Fruit fly (Drosophila melanogaster): Measurements from ENCODE around the gene Nmdmc.

Gene Nmdmc

dm6 chr3R:9047561-9048465 lies 2.5 kb downstream of the Nmdmc start, which contains the start of gene Rel (continued):
- TF ChIP-seq bab2 (GFP tag; optimal IDR thresholded peaks at IDR 0.05) (no peak), CG4617 (GFP tag; optimal IDR thresholded peaks at IDR 0.05; ENCODE audit: borderline replicate concordance) (peak; percentile 29)

- TF ChIP-seq Dp (GFP tag; optimal IDR thresholded peaks at IDR 0.05) = peak; percentile 24
- TF ChIP-seq en (GFP tag; optimal IDR thresholded peaks at IDR 0.05) = no peak
- peak; percentile 12 for TF ChIP-seq dm (GFP tag; optimal IDR thresholded peaks at IDR 0.05)
- peak; percentile 11 for TF ChIP-seq MESR4 (GFP tag; optimal IDR thresholded peaks at IDR 0.05)
- TF ChIP-seq CG15269 (tag; optimal IDR thresholded peaks at IDR 0.05) = no peak
- TF ChIP-seq nerfin-1 (tag; optimal IDR thresholded peaks at IDR 0.05) = peak; percentile 67
- TF ChIP-seq Elba2 (GFP tag; optimal IDR thresholded peaks at IDR 0.05) = peak; percentile 87
- no peak for TF ChIP-seq CG13894 (tag; optimal IDR thresholded peaks at IDR 0.05)
- TF ChIP-seq crp (GFP tag; optimal IDR thresholded peaks at IDR 0.05) = peak in 1 of 2 experiments; percentile 79
- peak; percentile 20 for TF ChIP-seq trem (tag; optimal IDR thresholded peaks at IDR 0.05)
Observed at dm6 chr3R:9046954-9047353, 3.4 kb downstream of the Nmdmc start.

dm6 chr3R:9045733-9046132 lies 4.6 kb downstream of the Nmdmc start:
- TF ChIP-seq CG8478 (optimal IDR thresholded peaks at IDR 0.05) (peak; percentile 14), Fer2 (tag; optimal IDR thresholded peaks at IDR 0.05) (no peak), Dbx (GFP tag; IDR thresholded peaks at IDR 0.05) (0 out of 3 replicates have a peak, but pooled peaks have one; percentile 20), CG18476 (GFP tag; optimal IDR thresholded peaks at IDR 0.05) (no peak)

dm6 chr3R:9043610-9044009 lies 6.7 kb downstream of the Nmdmc start:
- TF ChIP-seq shn (GFP tag; optimal IDR thresholded peaks at IDR 0.05) (no peak), sob (GFP tag; IDR thresholded peaks at IDR 0.05) (no peak), chm (GFP tag; IDR thresholded peaks at IDR 0.05) (no peak), CG16863 (GFP tag; optimal IDR thresholded peaks at IDR 0.05) (no peak), HmgD (GFP tag; optimal IDR thresholded peaks at IDR 0.05) (no peak), CG6854 (GFP tag; optimal IDR thresholded peaks at IDR 0.05) (no peak), dysf (GFP tag; IDR thresholded peaks at IDR 0.05) (no peak), CG6813 (GFP tag; optimal IDR thresholded peaks at IDR 0.05) (no peak), CG1647 (GFP tag; optimal IDR thresholded peaks at IDR 0.05) (no peak), ab (GFP tag; optimal IDR thresholded peaks at IDR 0.05) (no peak), Hr51 (GFP tag; optimal IDR thresholded peaks at IDR 0.05) (no peak), Fer3 (tag; optimal IDR thresholded peaks at IDR 0.05) (no peak), CG13624 (GFP tag; optimal IDR thresholded peaks at IDR 0.05) (no peak), zen (tag; optimal IDR thresholded peaks at IDR 0.05) (no peak), B-H1 (GFP tag; IDR thresholded peaks at IDR 0.05) (no peak), CG12769 (tag; optimal IDR thresholded peaks at IDR 0.05) (peak; percentile 36), CG4707 (GFP tag; optimal IDR thresholded peaks at IDR 0.05) (no peak), CG4424 (GFP tag; optimal IDR thresholded peaks at IDR 0.05) (no peak), ash1 (GFP tag; optimal IDR thresholded peaks at IDR 0.05) (no peak), MTF-1 (GFP tag; optimal IDR thresholded peaks at IDR 0.05; ENCODE audit: borderline replicate concordance) (no peak), CG17186 (GFP tag; optimal IDR thresholded peaks at IDR 0.05) (no peak), CG17829 (tag; optimal IDR thresholded peaks at IDR 0.05) (no peak), sd (tag; optimal IDR thresholded peaks at IDR 0.05) (peak; percentile 46), jumu (GFP tag; optimal IDR thresholded peaks at IDR 0.05) (no peak), grn (GFP tag; optimal IDR thresholded peaks at IDR 0.05) (no peak), CG34376 (GFP tag; optimal IDR thresholded peaks at IDR 0.05) (peak; percentile 74), Doc3 (GFP tag; IDR thresholded peaks at IDR 0.05; ENCODE audit: partially characterized antibody) (no peak), Scr (GFP tag; IDR thresholded peaks at IDR 0.05; ENCODE audit: partially characterized antibody) (no peak)

Data from whole organism, embryonic.